Worm (Caenorhabditis elegans) whole organism, L4 larva: ENCODE measurements around the gene ZK1127.5.

ENCODE experiments used
- D1046.2 ChIP-seq: fragments of 200-800 bp; sonication (Bioruptor generic); IDR thresholded peaks from 2 replicates; pipeline ENCODE4 v1.3.6; 2022; ENCODE audit warnings: missing genetic modification characterization, missing compliant biosample characterization
- F26F4.8 ChIP-seq: fragments of 200-800 bp; sonication (Bioruptor generic); conservative IDR thresholded peaks from 2 replicates; pipeline ENCODE4 v1.3.6; 2022; ENCODE audit warnings: missing genetic modification characterization, missing compliant biosample characterization
- T20F7.1 ChIP-seq: fragments of 200-800 bp; sonication (Bioruptor generic); optimal IDR thresholded peaks from 2 replicates; lab custom pipeline; 2018; ENCODE audit warnings: mild to moderate bottlenecking, missing genetic modification characterization, missing compliant biosample characterization
- T26A8.4 ChIP-seq: fragments of 200-800 bp; sonication (Bioruptor generic); IDR thresholded peaks from 2 replicates; pipeline ENCODE4 v1.3.6; 2022; ENCODE audit warnings: missing genetic modification characterization, missing compliant biosample characterization
- ZK337.2 ChIP-seq: fragments of 200-800 bp; sonication (Bioruptor generic); IDR thresholded peaks from 2 replicates; pipeline ENCODE4 v1.3.6; 2022; ENCODE audit warnings: missing genetic modification reagents, missing genetic modification characterization, missing compliant biosample characterization
- aha-1 ChIP-seq: fragments of 150-350 bp; peaks from one replicate; lab custom pipeline; 2014; ENCODE audit warnings: missing biosample characterization, missing genetic modification characterization
- ama-1 ChIP-seq: fragments of 150-350 bp; optimal IDR thresholded peaks from 2 replicates; lab custom pipeline; 2014; ENCODE audit warnings: inconsistent platforms, mixed read lengths
- ceh-20 ChIP-seq: fragments of 200-800 bp; sonication (Bioruptor generic); IDR thresholded peaks from 2 replicates; pipeline ENCODE4 v1.3.6; 2022; ENCODE audit warnings: missing genetic modification reagents, missing genetic modification characterization, missing compliant biosample characterization
- ceh-44 ChIP-seq: fragments of 200-800 bp; sonication (Bioruptor generic); IDR thresholded peaks from 2 replicates; pipeline ENCODE4 v1.3.6; 2022; ENCODE audit warnings: missing genetic modification reagents, missing genetic modification characterization, missing compliant biosample characterization
- daf-8 ChIP-seq: fragments of 200-800 bp; sonication (Bioruptor generic); IDR thresholded peaks from 2 replicates; pipeline ENCODE4 v1.3.6; 2022; ENCODE audit warnings: missing genetic modification characterization, missing compliant biosample characterization
- dmd-6 ChIP-seq: fragments of 200-800 bp; sonication (Bioruptor generic); IDR thresholded peaks from 2 replicates; pipeline ENCODE4 v1.3.6; 2022; ENCODE audit warnings: missing genetic modification reagents, missing genetic modification characterization, missing compliant biosample characterization
- dpl-1 ChIP-seq: fragments of 150-350 bp; optimal IDR thresholded peaks from 2 replicates; lab custom pipeline; 2014; ENCODE audit warnings: missing biosample characterization, missing genetic modification reagents, missing genetic modification characterization
- duxl-1 ChIP-seq: sonication (generic microtip); optimal IDR thresholded peaks from 2 replicates; lab custom pipeline; 2016; ENCODE audit warnings: mild to moderate bottlenecking, missing genetic modification characterization, moderate library complexity, missing compliant biosample characterization; ENCODE audit not compliant: poor library complexity
- egl-27 ChIP-seq: sonication (generic microtip); optimal IDR thresholded peaks from 3 replicates; lab custom pipeline; 2017; ENCODE audit warnings: missing biosample characterization, missing genetic modification reagents, missing genetic modification characterization
- egl-43 ChIP-seq: fragments of 200-800 bp; sonication (Bioruptor generic); IDR thresholded peaks from 2 replicates; pipeline ENCODE4 v1.3.6; 2022; ENCODE audit warnings: missing genetic modification reagents, missing genetic modification characterization, missing compliant biosample characterization
- hif-1 ChIP-seq, 2 experiments: sonication (generic microtip); optimal IDR thresholded peaks; 2 replicates each; lab custom pipeline; 2016 to 2017; ENCODE audit warnings: missing compliant biosample characterization in 2 of 2, missing genetic modification characterization in 2 of 2, missing genetic modification reagents in 2 of 2, missing genotype in 2 of 2, mild to moderate bottlenecking in 1 of 2
- jun-1 ChIP-seq: fragments of 150-350 bp; optimal IDR thresholded peaks from 2 replicates; lab custom pipeline; 2014; ENCODE audit warnings: missing biosample characterization, missing genetic modification reagents, missing genetic modification characterization
- lim-7 ChIP-seq: fragments of 200-800 bp; sonication (Bioruptor generic); IDR thresholded peaks from 2 replicates; pipeline ENCODE4 v1.3.6; 2022; ENCODE audit warnings: missing genetic modification characterization, missing compliant biosample characterization
- lin-38 ChIP-seq: fragments of 200-800 bp; sonication (Bioruptor generic); IDR thresholded peaks from 2 replicates; pipeline ENCODE4 v1.3.6; 2022; ENCODE audit warnings: missing genetic modification reagents, missing genetic modification characterization, missing compliant biosample characterization
- lsy-2 ChIP-seq, 2 experiments: fragments of 150-350 bp in 1 of 2; sonication (generic microtip) in 1 of 2; optimal IDR thresholded peaks; 2 replicates each; lab custom pipeline; 2014 to 2017; ENCODE audit warnings: missing biosample characterization in 2 of 2, missing genetic modification characterization in 2 of 2
- madf-5 ChIP-seq, 2 experiments: fragments of 200-800 bp; sonication (Bioruptor generic); IDR thresholded peaks; 2 replicates each; pipeline ENCODE4 v1.3.6; 2022; ENCODE audit warnings: missing compliant biosample characterization in 2 of 2, missing genetic modification characterization in 2 of 2
- madf-9 ChIP-seq: fragments of 200-800 bp; sonication (Bioruptor generic); conservative IDR thresholded peaks from 2 replicates; pipeline ENCODE4 v1.3.6; 2022; ENCODE audit warnings: missing genetic modification reagents, missing genetic modification characterization, missing compliant biosample characterization
- mdl-1 ChIP-seq, 2 experiments: fragments of 150-350 bp in 1 of 2; sonication (generic microtip) in 1 of 2; optimal IDR thresholded peaks; 2 replicates each; lab custom pipeline; 2014 to 2017; ENCODE audit warnings: missing biosample characterization in 2 of 2, missing genetic modification characterization in 2 of 2
- mxl-2 ChIP-seq: fragments of 200-800 bp; sonication (Bioruptor generic); conservative IDR thresholded peaks from 2 replicates; pipeline ENCODE4 v1.3.6; 2022; ENCODE audit warnings: missing genetic modification reagents, missing genetic modification characterization, missing compliant biosample characterization
- nhr-102 ChIP-seq: sonication (generic microtip); optimal IDR thresholded peaks from 2 replicates; lab custom pipeline; 2016; ENCODE audit warnings: mild to moderate bottlenecking, missing genetic modification characterization, moderate library complexity, missing compliant biosample characterization
- nhr-237 ChIP-seq: sonication (generic microtip); optimal IDR thresholded peaks from 2 replicates; lab custom pipeline; 2017; ENCODE audit warnings: missing biosample characterization, missing genetic modification characterization
- nhr-25 ChIP-seq: sonication (generic microtip); optimal IDR thresholded peaks from 2 replicates; lab custom pipeline; 2017; ENCODE audit warnings: missing genetic modification characterization, mild to moderate bottlenecking, missing compliant biosample characterization, antibody characterized with exemption, moderate library complexity, borderline replicate concordance; ENCODE audit not compliant: insufficient read depth
- nhr-42 ChIP-seq: fragments of 200-800 bp; sonication (Bioruptor generic); IDR thresholded peaks from 2 replicates; pipeline ENCODE4 v1.3.6; 2022; ENCODE audit warnings: missing genetic modification characterization, missing compliant biosample characterization
- nhr-76 ChIP-seq: fragments of 150-350 bp; optimal IDR thresholded peaks from 2 replicates; lab custom pipeline; 2014; ENCODE audit warnings: missing biosample characterization, missing genetic modification characterization
- nhr-77 ChIP-seq: fragments of 150-350 bp; optimal IDR thresholded peaks from 2 replicates; lab custom pipeline; 2014; ENCODE audit warnings: missing biosample characterization, missing genetic modification characterization
- pqm-1 ChIP-seq: sonication (generic microtip); optimal IDR thresholded peaks from 2 replicates; lab custom pipeline; 2017; ENCODE audit warnings: missing biosample characterization, missing genetic modification characterization
- rbr-2 ChIP-seq: sonication (generic microtip); optimal IDR thresholded peaks from 2 replicates; lab custom pipeline; 2016; ENCODE audit warnings: missing genotype, missing genetic modification characterization, missing compliant biosample characterization
- saeg-2 ChIP-seq: fragments of 200-800 bp; sonication (Bioruptor generic); IDR thresholded peaks from 2 replicates; pipeline ENCODE4 v1.3.6; 2022; ENCODE audit warnings: missing genetic modification reagents, missing genetic modification characterization, missing compliant biosample characterization
- sdz-12 ChIP-seq: fragments of 200-800 bp; sonication (Bioruptor generic); optimal IDR thresholded peaks from 2 replicates; lab custom pipeline; 2018; ENCODE audit warnings: mild to moderate bottlenecking, missing genetic modification characterization, missing compliant biosample characterization
- spr-3 ChIP-seq: fragments of 200-800 bp; sonication (Bioruptor generic); optimal IDR thresholded peaks from 2 replicates; lab custom pipeline; 2018; ENCODE audit warnings: mild to moderate bottlenecking, missing genetic modification characterization, missing compliant biosample characterization
- unc-130 ChIP-seq: sonication (generic microtip); optimal IDR thresholded peaks from 2 replicates; lab custom pipeline; 2016; ENCODE audit warnings: missing genetic modification reagents, missing genetic modification characterization, missing compliant biosample characterization
- unc-39 ChIP-seq: sonication (generic microtip); optimal IDR thresholded peaks from 2 replicates; lab custom pipeline; 2017; ENCODE audit warnings: missing biosample characterization, missing genetic modification characterization
- unc-62 ChIP-seq, 3 experiments: fragments of 150-350 bp in 1 of 3; sonication (generic microtip); optimal IDR thresholded peaks in 2 of 3; peaks in 1 of 3; 1 replicate in 1 of 3; 2 replicates in 2 of 3; lab custom pipeline; 2014 to 2017; ENCODE audit warnings: missing biosample characterization in 3 of 3, missing genetic modification characterization in 3 of 3, missing genetic modification reagents in 3 of 3, missing genotype in 1 of 3
- zfp-3 ChIP-seq: fragments of 200-800 bp; sonication (Bioruptor generic); conservative IDR thresholded peaks from 2 replicates; pipeline ENCODE4 v1.3.6; 2022; ENCODE audit warnings: missing genetic modification reagents, missing genetic modification characterization, missing compliant biosample characterization
- ztf-11 ChIP-seq: fragments of 150-350 bp; optimal IDR thresholded peaks from 2 replicates; lab custom pipeline; 2014; ENCODE audit warnings: missing biosample characterization, missing genetic modification characterization

ZK1127.5 gene

ce11 chrII:7095970-7096369, 45.5 kb downstream of the ZK1127.5 start:
- TF ChIP-seq ZK337.2 (GFP tag; lab: Robert Waterston, UW) (no peak), egl-27 (no peak), egl-43 (no peak), zfp-3 (no peak), rbr-2 (tag; lab: Kevin White, UChicago) (no peak), nhr-42 (GFP tag; lab: Robert Waterston, UW) (no peak), ceh-44 (no peak), pqm-1 (no peak), duxl-1 (tag; lab: Kevin White, UChicago) (no peak), nhr-237 (tag; lab: Kevin White, UChicago) (no peak), ztf-11 (tag; lab: Kevin White, UChicago) (no peak), nhr-77 (tag; lab: Kevin White, UChicago) (no peak), sdz-12 (GFP tag; lab: Kevin White, UChicago) (no peak), nhr-25 (tag; lab: Kevin White, UChicago) (no peak), mdl-1 (tag; optimal IDR thresholded peaks at IDR 0.05; lab: Kevin White, UChicago) (no peak)

- TF ChIP-seq ama-1, result no peak
- no peak for TF ChIP-seq daf-8 (GFP tag; lab: Robert Waterston, UW)
These were observed 48.1 kb downstream of the ZK1127.5 start, which contains the start of gene mct-5 for ce11 chrII:7098578-7098977. Gene mct-5 (minus strand): TSS chrII:7098593.

- TF ChIP-seq zfp-3 (peak; percentile 74; the same call in 1 of the 2 replicates), lim-7 (GFP tag; lab: Robert Waterston, UW) (no peak), lsy-2 (tag; optimal IDR thresholded peaks at IDR 0.05; lab: Kevin White, UChicago) (peak in 1 of 2 experiments; percentile 10), spr-3 (GFP tag; lab: Kevin White, UChicago) (no peak), ceh-20 (GFP tag; lab: Robert Waterston, UW) (no peak), hif-1 (tag; optimal IDR thresholded peaks at IDR 0.05; lab: Kevin White, UChicago) (peak in 1 of 2 experiments; percentile 31), madf-5 (GFP tag; IDR thresholded peaks at IDR 0.05; lab: Robert Waterston, UW) (0 out of 4 replicates have a peak, but pooled peaks of 1 of the 2 experiments have one; percentile 3), T20F7.1 (GFP tag; lab: Kevin White, UChicago) (peak; percentile 38), daf-8 (GFP tag; lab: Robert Waterston, UW) (no peak), jun-1 (tag; lab: Kevin White, UChicago) (no peak), D1046.2 (no peak), unc-62 (GFP tag; optimal IDR thresholded peaks at IDR 0.05 in 1 of 2; lab: Kevin White, UChicago) (peak in 1 of 2 experiments; percentile 96), unc-62 (tag; optimal IDR thresholded peaks at IDR 0.05; lab: Kevin White, UChicago) (no peak), lin-38 (no peak), ama-1 (peak; percentile 63)
These were observed 48.8 kb downstream of the ZK1127.5 start for ce11 chrII:7099231-7099630.

ce11 chrII:7100838-7101237, 50.4 kb downstream of the ZK1127.5 start, which contains the start of gene mmaa-1:
Gene mmaa-1 (minus strand): TSS chrII:7101165.
- TF ChIP-seq unc-39 (tag; lab: Kevin White, UChicago), result no peak
- TF ChIP-seq unc-130 (GFP tag; lab: Kevin White, UChicago), result no peak
- TF ChIP-seq dpl-1, result no peak
- TF ChIP-seq dmd-6 (GFP tag; lab: Robert Waterston, UW), result peak; percentile 44
- TF ChIP-seq madf-5 (GFP tag; IDR thresholded peaks at IDR 0.05; lab: Robert Waterston, UW), result 0 out of 4 replicates have a peak, but pooled peaks of 1 of the 2 experiments have one; percentile 13
- no peak for TF ChIP-seq nhr-76
- TF ChIP-seq aha-1 (tag; lab: Kevin White, UChicago), result no peak
- no peak for TF ChIP-seq madf-9 (GFP tag; lab: Robert Waterston, UW)
- no peak for TF ChIP-seq nhr-102 (tag; lab: Kevin White, UChicago)
- peak in 1 of 2 experiments; percentile 1 for TF ChIP-seq hif-1 (tag; optimal IDR thresholded peaks at IDR 0.05; lab: Kevin White, UChicago)
- TF ChIP-seq T20F7.1 (GFP tag; lab: Kevin White, UChicago), result peak; percentile 59
- peak; percentile 70 for TF ChIP-seq ama-1
- peak; percentile 85; the same call in 1 of the 2 replicates for TF ChIP-seq zfp-3
- TF ChIP-seq mxl-2 (GFP tag; lab: Robert Waterston, UW), result no peak
- TF ChIP-seq F26F4.8 (GFP tag; lab: Robert Waterston, UW), result no peak
- peak; percentile 42 for TF ChIP-seq lin-38
- peak; percentile 54; the same call in 1 of the 2 replicates for TF ChIP-seq T26A8.4 (GFP tag; lab: Robert Waterston, UW)
- 0 out of 2 replicates have a peak, but pooled peaks have one; percentile 66 for TF ChIP-seq saeg-2 (GFP tag; lab: Robert Waterston, UW)
